Fruit fly (Drosophila melanogaster) whole organism, embryonic: ENCODE measurements around the gene snz.
A peak's percentile ranks its signal among the peaks of the same experiment; 100 is the strongest.

ENCODE experiments used
- Asciz ChIP-seq: fragments of 200-800 bp; sonication (Bioruptor generic); optimal IDR thresholded peaks from 2 replicates; lab custom pipeline; 2017; ENCODE audit warnings: missing biosample characterization, mild to moderate bottlenecking, missing genetic modification characterization, missing genetic modification reagents
- Atf-2 ChIP-seq: fragments of 200-800 bp; sonication (Bioruptor generic); optimal IDR thresholded peaks from 2 replicates; lab custom pipeline; 2016; ENCODE audit warnings: missing biosample characterization, missing genetic modification characterization
- CG10267 ChIP-seq: fragments of 200-800 bp; sonication (Bioruptor generic); optimal IDR thresholded peaks from 2 replicates; lab custom pipeline; 2018; ENCODE audit warnings: missing biosample characterization, mild to moderate bottlenecking, missing genetic modification characterization, moderate library complexity
- CG10321 ChIP-seq: fragments of 200-800 bp; sonication (Bioruptor generic); IDR thresholded peaks from 2 replicates; pipeline ENCODE4 v1.3.6; 2022; ENCODE audit warnings: missing biosample characterization, missing genetic modification characterization
- CG14965 ChIP-seq: fragments of 200-800 bp; sonication (Bioruptor generic); optimal IDR thresholded peaks from 2 replicates; lab custom pipeline; 2016; ENCODE audit warnings: missing biosample characterization, missing genetic modification characterization, borderline replicate concordance
- CG15479 ChIP-seq: fragments of 200-800 bp; sonication (Bioruptor generic); optimal IDR thresholded peaks from 3 replicates; lab custom pipeline; 2019; ENCODE audit warnings: missing biosample characterization, mild to moderate bottlenecking, missing genetic modification characterization, moderate library complexity
- CG17829 ChIP-seq: fragments of 200-800 bp; optimal IDR thresholded peaks from 2 replicates; lab custom pipeline; 2019; ENCODE audit warnings: missing biosample characterization, mild to moderate bottlenecking, missing genetic modification characterization, moderate library complexity
- CG18619 ChIP-seq: fragments of 200-800 bp; sonication (Bioruptor generic); optimal IDR thresholded peaks from 3 replicates; lab custom pipeline; 2017; ENCODE audit warnings: missing biosample characterization, mild to moderate bottlenecking, missing genetic modification characterization
- CG30020 ChIP-seq: fragments of 200-800 bp; optimal IDR thresholded peaks from 2 replicates; lab custom pipeline; 2019; ENCODE audit warnings: missing biosample characterization, mild to moderate bottlenecking, missing genetic modification characterization, moderate library complexity
- CG3065 ChIP-seq: fragments of 200-800 bp; sonication (Bioruptor generic); optimal IDR thresholded peaks from 2 replicates; lab custom pipeline; 2016; ENCODE audit warnings: missing biosample characterization, missing genetic modification characterization
- CG4707 ChIP-seq: fragments of 200-800 bp; sonication (Bioruptor generic); optimal IDR thresholded peaks from 2 replicates; lab custom pipeline; 2018; ENCODE audit warnings: missing biosample characterization, mild to moderate bottlenecking, missing genetic modification characterization, moderate library complexity
- CG4820 ChIP-seq: fragments of 200-800 bp; sonication (Bioruptor generic); optimal IDR thresholded peaks from 3 replicates; lab custom pipeline; 2016; ENCODE audit warnings: missing biosample characterization, missing genetic modification characterization
- CG7745 ChIP-seq: fragments of 200-800 bp; sonication (Bioruptor generic); optimal IDR thresholded peaks from 2 replicates; lab custom pipeline; 2018; ENCODE audit warnings: missing biosample characterization, mild to moderate bottlenecking, missing genetic modification characterization, moderate library complexity
- CG7839 ChIP-seq: fragments of 200-800 bp; sonication (Bioruptor generic); optimal IDR thresholded peaks from 3 replicates; lab custom pipeline; 2018; ENCODE audit warnings: missing biosample characterization, mild to moderate bottlenecking, missing genetic modification characterization, moderate library complexity
- CG9817 ChIP-seq: fragments of 200-800 bp; sonication (Bioruptor generic); optimal IDR thresholded peaks from 2 replicates; lab custom pipeline; 2018; ENCODE audit warnings: missing biosample characterization, mild to moderate bottlenecking, missing genetic modification characterization, moderate library complexity
- CG9876 ChIP-seq: fragments of 200-800 bp; sonication (Bioruptor generic); optimal IDR thresholded peaks from 2 replicates; lab custom pipeline; 2016; ENCODE audit warnings: missing biosample characterization, missing genetic modification characterization
- CG9932 ChIP-seq: fragments of 200-800 bp; sonication (Bioruptor generic); IDR thresholded peaks from 2 replicates; pipeline ENCODE4 v1.3.6; 2022; ENCODE audit warnings: missing biosample characterization, missing genetic modification characterization
- CoRest ChIP-seq: fragments of 200-800 bp; sonication (Bioruptor generic); optimal IDR thresholded peaks from 3 replicates; lab custom pipeline; 2018; ENCODE audit warnings: missing biosample characterization, mild to moderate bottlenecking, missing genetic modification characterization, moderate library complexity
- Gsc ChIP-seq: fragments of 200-800 bp; sonication (Bioruptor generic); IDR thresholded peaks from 2 replicates; pipeline ENCODE4 v1.3.6; 2022; ENCODE audit warnings: missing biosample characterization, missing genetic modification characterization
- MBD-R2 ChIP-seq: fragments of 200-800 bp; sonication (Bioruptor generic); IDR thresholded peaks from 2 replicates; pipeline ENCODE4 v1.3.6; 2022; ENCODE audit warnings: missing biosample characterization, missing genetic modification characterization
- MTF-1 ChIP-seq: fragments of 200-800 bp; sonication (Bioruptor generic); optimal IDR thresholded peaks from 2 replicates; lab custom pipeline; 2018; ENCODE audit warnings: missing biosample characterization, mild to moderate bottlenecking, missing genetic modification characterization, borderline replicate concordance
- Mad ChIP-seq: fragments of 200-800 bp; sonication (Bioruptor generic); optimal IDR thresholded peaks from 2 replicates; lab custom pipeline; 2016; ENCODE audit warnings: missing biosample characterization, missing genetic modification characterization
- Meics ChIP-seq: fragments of 200-800 bp; sonication (Bioruptor generic); optimal IDR thresholded peaks from 2 replicates; lab custom pipeline; 2017; ENCODE audit warnings: missing biosample characterization, mild to moderate bottlenecking, missing genetic modification characterization
- Myb ChIP-seq: fragments of 200-800 bp; sonication (Bioruptor generic); optimal IDR thresholded peaks from 2 replicates; lab custom pipeline; 2016; ENCODE audit warnings: missing biosample characterization, missing genetic modification characterization
- Oli ChIP-seq: fragments of 200-800 bp; sonication (Bioruptor generic); optimal IDR thresholded peaks from 2 replicates; lab custom pipeline; 2018; ENCODE audit warnings: missing biosample characterization, mild to moderate bottlenecking, missing genetic modification characterization, moderate library complexity
- Ravus ChIP-seq: fragments of 200-800 bp; sonication (Bioruptor generic); IDR thresholded peaks from 2 replicates; pipeline ENCODE4 v1.3.6; 2022; ENCODE audit warnings: missing biosample characterization, missing genetic modification characterization
- Sin3A ChIP-seq: fragments of >200 bp; optimal IDR thresholded peaks from 2 replicates; lab custom pipeline; 2018
- Sox102F ChIP-seq: fragments of 200-800 bp; sonication (Bioruptor generic); optimal IDR thresholded peaks from 2 replicates; lab custom pipeline; 2018; ENCODE audit warnings: missing biosample characterization, mild to moderate bottlenecking, missing genetic modification characterization, moderate library complexity
- Vsx1 ChIP-seq: fragments of 200-800 bp; sonication (Bioruptor generic); optimal IDR thresholded peaks from 2 replicates; lab custom pipeline; 2017; ENCODE audit warnings: missing biosample characterization, mild to moderate bottlenecking, missing genetic modification characterization, missing genetic modification reagents
- bbx ChIP-seq: fragments of 200-800 bp; sonication (Bioruptor generic); IDR thresholded peaks from 2 replicates; pipeline ENCODE4 v1.3.6; 2022; ENCODE audit warnings: missing biosample characterization, missing genetic modification characterization; ENCODE audit not compliant: partially characterized antibody
- bcd ChIP-seq: fragments of 200-800 bp; sonication (Bioruptor generic); optimal IDR thresholded peaks from 2 replicates; lab custom pipeline; 2017; ENCODE audit warnings: missing biosample characterization, mild to moderate bottlenecking, missing genetic modification characterization
- cad ChIP-seq: fragments of >200 bp; optimal IDR thresholded peaks from 2 replicates; lab custom pipeline; 2017; ENCODE audit warnings: missing biosample characterization, missing genetic modification characterization
- cato ChIP-seq: fragments of 200-800 bp; sonication (Bioruptor generic); optimal IDR thresholded peaks from 2 replicates; lab custom pipeline; 2016; ENCODE audit warnings: missing biosample characterization, missing genetic modification characterization, borderline replicate concordance
- caup ChIP-seq: fragments of 200-800 bp; sonication (Bioruptor generic); optimal IDR thresholded peaks from 3 replicates; lab custom pipeline; 2017; ENCODE audit warnings: missing biosample characterization, mild to moderate bottlenecking, missing genetic modification characterization, moderate library complexity; ENCODE audit not compliant: severe bottlenecking
- eve ChIP-seq, 2 experiments: fragments of >200 bp; optimal IDR thresholded peaks; 2 replicates each; lab custom pipeline; 2017; ENCODE audit warnings: missing biosample characterization in 2 of 2, missing genetic modification characterization in 2 of 2
- fd64A ChIP-seq: fragments of 200-800 bp; sonication (Bioruptor generic); optimal IDR thresholded peaks from 3 replicates; lab custom pipeline; 2018; ENCODE audit warnings: missing biosample characterization, mild to moderate bottlenecking, missing genetic modification characterization
- kay ChIP-seq: fragments of 200-800 bp; sonication (Bioruptor generic); optimal IDR thresholded peaks from 2 replicates; lab custom pipeline; 2016; ENCODE audit warnings: missing biosample characterization, missing genetic modification characterization
- klu ChIP-seq: fragments of 200-800 bp; sonication (Bioruptor generic); IDR thresholded peaks from 2 replicates; pipeline ENCODE4 v1.3.6; 2022; ENCODE audit warnings: missing biosample characterization, missing genetic modification characterization
- lab ChIP-seq: fragments of 200-800 bp; sonication (Bioruptor generic); optimal IDR thresholded peaks from 3 replicates; lab custom pipeline; 2017; ENCODE audit warnings: missing biosample characterization, missing genetic modification characterization, mild to moderate bottlenecking, moderate library complexity, missing genetic modification reagents
- luna ChIP-seq: fragments of 200-800 bp; sonication (Bioruptor generic); optimal IDR thresholded peaks from 2 replicates; lab custom pipeline; 2016; ENCODE audit warnings: missing biosample characterization, missing genetic modification characterization
- mam ChIP-seq: fragments of 200-800 bp; sonication (Bioruptor generic); optimal IDR thresholded peaks from 3 replicates; lab custom pipeline; 2016; ENCODE audit warnings: missing biosample characterization, missing genetic modification characterization
- nmo ChIP-seq: fragments of 200-800 bp; sonication (Bioruptor generic); optimal IDR thresholded peaks from 2 replicates; lab custom pipeline; 2018; ENCODE audit warnings: missing biosample characterization, mild to moderate bottlenecking, missing genetic modification characterization, moderate library complexity
- pb ChIP-seq: fragments of 200-800 bp; sonication (Bioruptor generic); optimal IDR thresholded peaks from 3 replicates; lab custom pipeline; 2016; ENCODE audit warnings: missing biosample characterization, missing genetic modification characterization
- pnt ChIP-seq: fragments of 200-800 bp; sonication (Bioruptor generic); optimal IDR thresholded peaks from 3 replicates; lab custom pipeline; 2016; ENCODE audit warnings: missing biosample characterization, missing genetic modification characterization
- prd ChIP-seq, 3 experiments: fragments of >200 bp in 2 of 3; fragments of 200-800 bp in 1 of 3; sonication (Bioruptor generic) in 1 of 3; optimal IDR thresholded peaks in 2 of 3; IDR thresholded peaks in 1 of 3; 2 replicates in 2 of 3; 3 replicates in 1 of 3; pipeline versions ENCODE4 v1.3.6 to Lab custom; 2017 to 2022; ENCODE audit warnings: missing biosample characterization in 1 of 3, missing genetic modification characterization in 1 of 3
- schlank ChIP-seq: fragments of 200-800 bp; sonication (Bioruptor generic); optimal IDR thresholded peaks from 2 replicates; lab custom pipeline; 2018; ENCODE audit warnings: missing biosample characterization, mild to moderate bottlenecking, missing genetic modification characterization
- stwl ChIP-seq: fragments of 200-800 bp; sonication (Bioruptor generic); optimal IDR thresholded peaks from 3 replicates; lab custom pipeline; 2018; ENCODE audit warnings: missing biosample characterization, mild to moderate bottlenecking, missing genetic modification characterization, moderate library complexity
- vvl ChIP-seq: fragments of 200-800 bp; sonication (Bioruptor generic); IDR thresholded peaks from 2 replicates; pipeline ENCODE4 v1.3.6; 2022; ENCODE audit warnings: missing biosample characterization, missing genetic modification characterization
- zfh1 ChIP-seq: fragments of 200-800 bp; sonication (Bioruptor generic); IDR thresholded peaks from 3 replicates; pipeline ENCODE4 v1.3.6; 2022; ENCODE audit warnings: missing biosample characterization, missing genetic modification characterization

The snz gene

dm6 chrX:7888386-7889024 lies 23.4 kb upstream of the snz start, which contains the start of gene Acat1 (continued):
- TF ChIP-seq Meics (GFP tag; lab: Kevin White, UChicago) (peak; percentile 52), CG15479 (no peak), fd64A (GFP tag; lab: Kevin White, UChicago) (no peak), Atf-2 (GFP tag; lab: Kevin White, UChicago) (peak; percentile 34), CG30020 (no peak), CG14965 (GFP tag; lab: Kevin White, UChicago) (no peak), CG9817 (tag; lab: Kevin White, UChicago) (peak; percentile 29), CG7839 (tag; lab: Kevin White, UChicago) (no peak), cato (GFP tag; lab: Kevin White, UChicago) (peak; percentile 12), vvl (GFP tag; lab: Robert Waterston, UW) (peak; percentile 83), MTF-1 (GFP tag; lab: Kevin White, UChicago) (peak; percentile 6), mam (GFP tag; lab: Kevin White, UChicago) (peak; percentile 64), cad (GFP tag; lab: Kevin White, UChicago) (no peak), CoRest (tag; lab: Kevin White, UChicago) (peak; percentile 37), CG3065 (GFP tag; lab: Kevin White, UChicago) (no peak), CG10267 (tag; lab: Kevin White, UChicago) (peak; percentile 90), Sox102F (GFP tag; lab: Kevin White, UChicago) (peak; percentile 69), nmo (GFP tag; lab: Kevin White, UChicago) (peak; percentile 66), Ravus (GFP tag; lab: Robert Waterston, UW) (no peak), CG9932 (peak; percentile 57), prd (optimal IDR thresholded peaks at IDR 0.05; lab: Kevin White, UChicago) (no peak), prd (GFP tag; IDR thresholded peaks at IDR 0.05; lab: Robert Waterston, UW) (peak; percentile 72), MBD-R2 (GFP tag; lab: Robert Waterston, UW) (peak; percentile 60; the same call in 1 of the 2 replicates), Myb (GFP tag; lab: Kevin White, UChicago) (peak; percentile 88), CG10321 (no peak), Oli (peak; percentile 5), bcd (GFP tag; lab: Kevin White, UChicago) (peak; percentile 42), pb (GFP tag; lab: Kevin White, UChicago) (no peak), bbx (GFP tag; lab: Robert Waterston, UW) (0 out of 2 replicates have a peak, but pooled peaks have one; percentile 14), CG9876 (GFP tag; lab: Kevin White, UChicago) (no peak), Vsx1 (GFP tag; lab: Kevin White, UChicago) (no peak), luna (GFP tag; lab: Kevin White, UChicago) (peak; percentile 39), CG4820 (peak; percentile 34), Gsc (no peak), lab (GFP tag; lab: Kevin White, UChicago) (peak; percentile 72), schlank (tag; lab: Kevin White, UChicago) (no peak), Mad (GFP tag; lab: Kevin White, UChicago) (no peak), CG17829 (tag; lab: Kevin White, UChicago) (peak; percentile 43), pnt (GFP tag; lab: Kevin White, UChicago) (peak; percentile 1), eve (GFP tag; optimal IDR thresholded peaks at IDR 0.05; lab: Kevin White, UChicago) (no peak), kay (GFP tag; lab: Kevin White, UChicago) (peak; percentile 39), Asciz (GFP tag; lab: Kevin White, UChicago) (peak; percentile 56), caup (GFP tag; lab: Kevin White, UChicago) (peak; percentile 65), klu (GFP tag; lab: Robert Waterston, UW) (peak; percentile 32; the same call in 1 of the 2 replicates), CG18619 (peak; percentile 15), stwl (tag; lab: Kevin White, UChicago) (peak; percentile 87), CG4707 (GFP tag; lab: Kevin White, UChicago) (no peak), CG7745 (no peak), Sin3A (lab: Kevin White, UChicago) (no peak), zfh1 (GFP tag; lab: Robert Waterston, UW) (peak; percentile 76)
